Worm (Caenorhabditis elegans) whole organism, midembryonic: Measurements from ENCODE around the gene olrn-1.

Experiments
- T22C8.4 ChIP-seq: fragments of 200-800 bp; sonication (Bioruptor generic); IDR thresholded peaks from 2 replicates; pipeline ENCODE4 v1.3.6; 2022; ENCODE audit warnings: missing genetic modification characterization, missing compliant biosample characterization
- flt-1 ChIP-seq: fragments of 200-800 bp; sonication (Bioruptor generic); IDR thresholded peaks from 2 replicates; pipeline ENCODE4 v1.3.6; 2022; ENCODE audit warnings: missing genetic modification characterization, missing compliant biosample characterization
- klf-2 ChIP-seq: fragments of 200-800 bp; sonication (Bioruptor generic); conservative IDR thresholded peaks from 2 replicates; pipeline ENCODE4 v1.3.6; 2022; ENCODE audit warnings: missing genetic modification reagents, missing genetic modification characterization, missing compliant biosample characterization
- med-1 ChIP-seq: sonication (generic microtip); optimal IDR thresholded peaks from 2 replicates; lab custom pipeline; 2017; ENCODE audit warnings: missing genetic modification characterization, mild to moderate bottlenecking, missing compliant biosample characterization, antibody characterized with exemption, missing genetic modification reagents; ENCODE audit not compliant: insufficient read depth
- ztf-23 ChIP-seq: fragments of 200-800 bp; sonication (Bioruptor generic); IDR thresholded peaks from 2 replicates; pipeline ENCODE4 v1.3.6; 2022; ENCODE audit warnings: missing genetic modification reagents, missing genetic modification characterization, missing compliant biosample characterization
- ztf-29 ChIP-seq: fragments of 200-800 bp; sonication (Bioruptor generic); IDR thresholded peaks from 2 replicates; pipeline ENCODE4 v1.3.6; 2022; ENCODE audit warnings: missing genetic modification reagents, missing genetic modification characterization, missing compliant biosample characterization

- TF ChIP-seq ztf-23 (GFP tag; lab: Robert Waterston, UW) (no peak), ztf-29 (no peak), klf-2 (GFP tag; lab: Robert Waterston, UW) (no peak), flt-1 (GFP tag; lab: Robert Waterston, UW) (no peak), med-1 (GFP tag; lab: Kevin White, UChicago) (no peak), T22C8.4 (no peak)
These were observed 4.2 kb upstream of the olrn-1 start for ce11 chrX:15533260-15533659.
